Fruit fly (Drosophila melanogaster) whole organism, embryonic: Measurements from ENCODE around the gene BomT3.

Source experiments
- Atf3 ChIP-seq: fragments of 200-800 bp; sonication (Bioruptor generic); optimal IDR thresholded peaks from 3 replicates; lab custom pipeline; 2016; ENCODE audit warnings: missing biosample characterization, missing genetic modification characterization
- CG10654 ChIP-seq: fragments of 200-800 bp; sonication (Bioruptor generic); optimal IDR thresholded peaks from 2 replicates; lab custom pipeline; 2016; ENCODE audit warnings: missing biosample characterization, missing genetic modification characterization
- CG11398 ChIP-seq: fragments of 200-800 bp; sonication (Bioruptor generic); optimal IDR thresholded peaks from 2 replicates; lab custom pipeline; 2016; ENCODE audit warnings: missing biosample characterization, missing genetic modification characterization
- CG11723 ChIP-seq: fragments of 200-800 bp; sonication (Bioruptor generic); optimal IDR thresholded peaks from 2 replicates; lab custom pipeline; 2017; ENCODE audit warnings: missing biosample characterization, mild to moderate bottlenecking, missing genetic modification characterization
- CG9437 ChIP-seq: fragments of 200-800 bp; sonication (Bioruptor generic); optimal IDR thresholded peaks from 2 replicates; lab custom pipeline; 2018; ENCODE audit warnings: missing biosample characterization, mild to moderate bottlenecking, missing genetic modification characterization
- Dip3 ChIP-seq: fragments of 200-800 bp; sonication (Bioruptor generic); optimal IDR thresholded peaks from 3 replicates; lab custom pipeline; 2016; ENCODE audit warnings: missing biosample characterization, missing genetic modification characterization
- HmgZ ChIP-seq: fragments of 200-800 bp; sonication (Bioruptor generic); optimal IDR thresholded peaks from 2 replicates; lab custom pipeline; 2018; ENCODE audit warnings: missing biosample characterization, mild to moderate bottlenecking, missing genetic modification characterization
- dati ChIP-seq: fragments of 200-800 bp; sonication (Bioruptor generic); IDR thresholded peaks from 2 replicates; pipeline ENCODE4 v1.3.6; 2022; ENCODE audit warnings: missing biosample characterization, missing genetic modification characterization
- dm ChIP-seq: fragments of 200-800 bp; sonication (Bioruptor generic); optimal IDR thresholded peaks from 3 replicates; lab custom pipeline; 2016; ENCODE audit warnings: missing biosample characterization, missing genetic modification characterization
- unc-4 ChIP-seq: fragments of 200-800 bp; sonication (Bioruptor generic); IDR thresholded peaks from 2 replicates; pipeline ENCODE4 v1.3.6; 2022; ENCODE audit warnings: missing biosample characterization, missing genetic modification characterization; ENCODE audit not compliant: partially characterized antibody

DNA sequence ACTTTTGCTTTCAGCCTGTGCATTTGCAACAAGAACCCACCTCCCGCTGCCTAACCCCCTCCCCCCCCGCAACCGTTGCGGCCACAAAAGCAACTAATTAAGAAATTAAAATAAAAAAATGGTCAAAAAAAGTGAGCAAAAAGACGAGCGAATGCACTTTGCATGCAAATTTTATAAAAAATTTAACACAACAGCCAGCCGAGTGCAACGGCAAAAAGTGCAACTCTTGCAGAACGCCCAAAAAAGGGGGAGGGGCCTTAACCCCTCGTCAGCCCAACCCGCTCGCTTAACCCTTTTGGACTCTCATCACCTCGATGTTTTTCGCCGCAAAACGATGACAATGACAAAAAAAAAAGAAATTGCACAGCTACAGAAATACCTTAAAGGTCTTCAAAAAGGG, 10.7 kb upstream of the BomT3 start:
- no peak for TF ChIP-seq dm (GFP tag; lab: Kevin White, UChicago)
- no peak for TF ChIP-seq dati (GFP tag; lab: Robert Waterston, UW)
- TF ChIP-seq CG9437, result no peak
- no peak for TF ChIP-seq Atf3
- TF ChIP-seq HmgZ (tag; lab: Kevin White, UChicago), result no peak
- TF ChIP-seq CG11723 (GFP tag; lab: Kevin White, UChicago), result no peak
- TF ChIP-seq CG11398 (GFP tag; lab: Kevin White, UChicago), result no peak
- no peak for TF ChIP-seq CG10654
- no peak for TF ChIP-seq Dip3 (GFP tag; lab: Kevin White, UChicago)
- TF ChIP-seq unc-4, result no peak
